Fruit fly (Drosophila melanogaster): ENCODE results near the gene CG9133.

DNA sequence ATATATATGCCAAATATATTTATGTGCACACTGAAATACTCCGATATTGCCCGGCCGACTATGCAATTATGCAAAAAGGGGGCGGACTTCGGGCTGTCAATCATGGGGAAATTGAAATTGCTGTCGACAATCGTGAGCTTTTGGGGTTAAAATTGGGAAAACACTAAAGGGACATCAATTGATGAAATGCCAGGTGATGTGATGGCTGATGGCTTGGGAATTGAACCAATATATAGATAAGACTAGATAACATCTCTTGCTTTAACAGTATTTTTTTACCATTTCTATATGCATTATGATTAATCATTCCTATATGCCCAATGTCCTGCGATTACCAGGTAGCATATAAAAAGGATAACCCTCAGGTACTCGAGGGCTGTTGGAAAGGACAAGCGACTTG lies 26.1 kb downstream of the CG9133 start:
- no peak for TF ChIP-seq CTCF (optimal IDR thresholded peaks at IDR 0.05)
- no peak for TF ChIP-seq CG8478 (optimal IDR thresholded peaks at IDR 0.05)

Data from S2 (cell line).